Worm (Caenorhabditis elegans) whole organism, young adult: ENCODE measurements around the gene xbp-1.

Experiments
- B0261.1 ChIP-seq: sonication (generic microtip); optimal IDR thresholded peaks from 2 replicates; lab custom pipeline; 2016; ENCODE audit warnings: mild to moderate bottlenecking, missing genetic modification characterization, moderate library complexity, missing compliant biosample characterization
- D2030.7 ChIP-seq: fragments of 200-800 bp; sonication (Bioruptor generic); IDR thresholded peaks from 2 replicates; pipeline ENCODE4 v1.3.6; 2022; ENCODE audit warnings: missing genetic modification reagents, missing genetic modification characterization, missing compliant biosample characterization
- F23B12.7 ChIP-seq: sonication (generic microtip); optimal IDR thresholded peaks from 2 replicates; lab custom pipeline; 2017; ENCODE audit warnings: missing genetic modification characterization, mild to moderate bottlenecking, missing compliant biosample characterization, antibody characterized with exemption, moderate library complexity; ENCODE audit not compliant: insufficient read depth
- F55B11.4 ChIP-seq: sonication (generic microtip); optimal IDR thresholded peaks from 2 replicates; lab custom pipeline; 2016; ENCODE audit warnings: missing compliant biosample characterization, missing genetic modification characterization, borderline replicate concordance; ENCODE audit not compliant: insufficient read depth
- F57A8.1 ChIP-seq: fragments of 200-800 bp; sonication (Bioruptor generic); optimal IDR thresholded peaks from 2 replicates; lab custom pipeline; 2018; ENCODE audit warnings: mild to moderate bottlenecking, missing genetic modification characterization, moderate library complexity, missing compliant biosample characterization
- K11D2.4 ChIP-seq: fragments of 200-800 bp; sonication (Bioruptor generic); IDR thresholded peaks from 2 replicates; pipeline ENCODE4 v1.3.6; 2022; ENCODE audit warnings: missing genetic modification reagents, missing genetic modification characterization, missing compliant biosample characterization
- T26A5.8 ChIP-seq: sonication (generic microtip); optimal IDR thresholded peaks from 2 replicates; lab custom pipeline; 2016; ENCODE audit warnings: missing genetic modification characterization, missing compliant biosample characterization
- Y67H2A.10 ChIP-seq: fragments of 200-800 bp; sonication (Bioruptor generic); conservative IDR thresholded peaks from 2 replicates; pipeline ENCODE4 v1.3.6; 2022; ENCODE audit warnings: missing genetic modification reagents, missing genetic modification characterization, missing compliant biosample characterization
- Y95B8A.8 ChIP-seq: fragments of 200-800 bp; sonication (Bioruptor generic); IDR thresholded peaks from 2 replicates; pipeline ENCODE4 v1.3.6; 2022; ENCODE audit warnings: missing genetic modification reagents, missing genetic modification characterization, missing compliant biosample characterization
- aptf-3 ChIP-seq: fragments of 200-800 bp; sonication (Bioruptor generic); IDR thresholded peaks from 2 replicates; pipeline ENCODE4 v1.3.6; 2022; ENCODE audit warnings: missing genetic modification characterization, missing compliant biosample characterization
- ceh-58 ChIP-seq: fragments of 200-800 bp; sonication (Bioruptor generic); IDR thresholded peaks from 2 replicates; pipeline ENCODE4 v1.3.6; 2022; ENCODE audit warnings: missing genetic modification characterization, missing compliant biosample characterization
- ceh-91 ChIP-seq: fragments of 200-800 bp; sonication (Bioruptor generic); IDR thresholded peaks from 2 replicates; pipeline ENCODE4 v1.3.6; 2022; ENCODE audit warnings: missing genetic modification reagents, missing genetic modification characterization, missing compliant biosample characterization
- egl-44 ChIP-seq: fragments of 200-800 bp; sonication (Bioruptor generic); IDR thresholded peaks from 2 replicates; pipeline ENCODE4 v1.3.6; 2022; ENCODE audit warnings: missing genetic modification reagents, missing genetic modification characterization, missing compliant biosample characterization
- ekl-4 ChIP-seq: fragments of 200-800 bp; sonication (Bioruptor generic); IDR thresholded peaks from 2 replicates; pipeline ENCODE4 v1.3.6; 2022; ENCODE audit warnings: missing genetic modification reagents, missing genetic modification characterization, missing compliant biosample characterization
- ets-4 ChIP-seq: fragments of 200-800 bp; sonication (Bioruptor generic); optimal IDR thresholded peaks from 2 replicates; lab custom pipeline; 2018; ENCODE audit warnings: mild to moderate bottlenecking, missing genetic modification characterization, missing compliant biosample characterization
- gei-17 ChIP-seq: fragments of 200-800 bp; sonication (Bioruptor generic); optimal IDR thresholded peaks from 2 replicates; lab custom pipeline; 2018; ENCODE audit warnings: mild to moderate bottlenecking, missing genetic modification characterization, missing compliant biosample characterization
- hlh-12 ChIP-seq: sonication (generic microtip); optimal IDR thresholded peaks from 2 replicates; lab custom pipeline; 2016; ENCODE audit warnings: missing genetic modification characterization, missing compliant biosample characterization
- hmg-1.2 ChIP-seq: fragments of 200-800 bp; sonication (Bioruptor generic); IDR thresholded peaks from 2 replicates; pipeline ENCODE4 v1.3.6; 2022; ENCODE audit warnings: missing genetic modification reagents, missing genetic modification characterization, missing compliant biosample characterization
- hsf-1 ChIP-seq: fragments of 200-800 bp; sonication (Bioruptor generic); IDR thresholded peaks from 2 replicates; pipeline ENCODE4 v1.3.6; 2022; ENCODE audit warnings: missing genetic modification reagents, missing genetic modification characterization, missing compliant biosample characterization
- let-526 ChIP-seq: fragments of 200-800 bp; sonication (Bioruptor generic); IDR thresholded peaks from 2 replicates; pipeline ENCODE4 v1.3.6; 2022; ENCODE audit warnings: missing genetic modification reagents, missing genetic modification characterization, missing compliant biosample characterization
- lin-26 ChIP-seq: fragments of 200-800 bp; sonication (Bioruptor generic); IDR thresholded peaks from 2 replicates; pipeline ENCODE4 v1.3.6; 2022; ENCODE audit warnings: missing genetic modification reagents, missing genetic modification characterization, missing compliant biosample characterization
- lin-35 ChIP-seq, 3 experiments: fragments of 150-350 bp in 2 of 3; sonication (generic microtip) in 1 of 3; optimal IDR thresholded peaks; 2 replicates each; lab custom pipeline; 2014 to 2018; ENCODE audit warnings: missing biosample characterization in 3 of 3, missing genetic modification characterization in 3 of 3, missing genetic modification reagents in 3 of 3
- lin-54 ChIP-seq: fragments of 200-800 bp; sonication (Bioruptor generic); optimal IDR thresholded peaks from 2 replicates; lab custom pipeline; 2018; ENCODE audit warnings: mild to moderate bottlenecking, missing genetic modification characterization, missing compliant biosample characterization
- lir-1 ChIP-seq: fragments of 200-800 bp; sonication (Bioruptor generic); conservative IDR thresholded peaks from 2 replicates; pipeline ENCODE4 v1.3.6; 2022; ENCODE audit warnings: missing genetic modification reagents, missing genetic modification characterization, missing compliant biosample characterization
- lsl-1 ChIP-seq: fragments of 200-800 bp; sonication (Bioruptor generic); optimal IDR thresholded peaks from 2 replicates; lab custom pipeline; 2018; ENCODE audit warnings: mild to moderate bottlenecking, missing genetic modification characterization, moderate library complexity, missing compliant biosample characterization
- mel-28 ChIP-seq: sonication (generic microtip); optimal IDR thresholded peaks from 2 replicates; lab custom pipeline; 2016; ENCODE audit warnings: borderline replicate concordance, mild to moderate bottlenecking, missing genetic modification characterization, missing compliant biosample characterization
- nfyb-1 ChIP-seq: fragments of 200-800 bp; sonication (Bioruptor generic); IDR thresholded peaks from 2 replicates; pipeline ENCODE4 v1.3.6; 2022; ENCODE audit warnings: missing genetic modification reagents, missing genetic modification characterization, missing compliant biosample characterization
- nhr-80 ChIP-seq: sonication (generic microtip); optimal IDR thresholded peaks from 2 replicates; lab custom pipeline; 2016; ENCODE audit warnings: missing genetic modification characterization, missing compliant biosample characterization
- nhr-90 ChIP-seq: sonication (generic microtip); optimal IDR thresholded peaks from 2 replicates; lab custom pipeline; 2016; ENCODE audit warnings: missing genotype, mild to moderate bottlenecking, missing genetic modification characterization, missing compliant biosample characterization
- rcor-1 ChIP-seq: fragments of 200-800 bp; sonication (Bioruptor generic); IDR thresholded peaks from 2 replicates; pipeline ENCODE4 v1.3.6; 2022; ENCODE audit warnings: missing genetic modification reagents, missing genetic modification characterization, missing compliant biosample characterization
- rpc-1 ChIP-seq, 2 experiments: fragments of 150-350 bp in 1 of 2; sonication (generic microtip) in 1 of 2; optimal IDR thresholded peaks; 2 replicates each; lab custom pipeline; 2014 to 2018; ENCODE audit warnings: missing biosample characterization in 1 of 2, missing genetic modification characterization in 1 of 2, missing genetic modification reagents in 1 of 2, missing genotype in 1 of 2
- snpc-1.1 ChIP-seq: sonication (generic microtip); optimal IDR thresholded peaks from 2 replicates; lab custom pipeline; 2017; ENCODE audit warnings: missing genetic modification characterization, mild to moderate bottlenecking, missing compliant biosample characterization, antibody characterized with exemption, moderate library complexity, missing genotype, missing genetic modification reagents; ENCODE audit not compliant: insufficient read depth
- somi-1 ChIP-seq: fragments of 200-800 bp; sonication (Bioruptor generic); optimal IDR thresholded peaks from 2 replicates; lab custom pipeline; 2018; ENCODE audit warnings: mild to moderate bottlenecking, missing genetic modification characterization, missing compliant biosample characterization
- unc-130 ChIP-seq: sonication (generic microtip); optimal IDR thresholded peaks from 2 replicates; lab custom pipeline; 2016; ENCODE audit warnings: missing genetic modification reagents, missing genetic modification characterization, missing compliant biosample characterization
- xnd-1 ChIP-seq: sonication (generic microtip); optimal IDR thresholded peaks from 2 replicates; lab custom pipeline; 2016; ENCODE audit warnings: missing genotype, missing genetic modification reagents, missing genetic modification characterization, missing compliant biosample characterization
- zfh-2 ChIP-seq: fragments of 200-800 bp; sonication (Bioruptor generic); conservative IDR thresholded peaks from 2 replicates; pipeline ENCODE4 v1.3.6; 2022; ENCODE audit warnings: missing genetic modification reagents, missing genetic modification characterization, missing compliant biosample characterization
- ztf-22 ChIP-seq: fragments of 200-800 bp; sonication (Bioruptor generic); optimal IDR thresholded peaks from 2 replicates; lab custom pipeline; 2018; ENCODE audit warnings: mild to moderate bottlenecking, missing genetic modification characterization, moderate library complexity, missing compliant biosample characterization
- ztf-3 ChIP-seq: fragments of 200-800 bp; sonication (Bioruptor generic); optimal IDR thresholded peaks from 2 replicates; lab custom pipeline; 2018; ENCODE audit warnings: mild to moderate bottlenecking, missing genetic modification characterization, missing compliant biosample characterization
- ztf-6 ChIP-seq: fragments of 200-800 bp; sonication (Bioruptor generic); IDR thresholded peaks from 2 replicates; pipeline ENCODE4 v1.3.6; 2022; ENCODE audit warnings: missing genetic modification reagents, missing genetic modification characterization, missing compliant biosample characterization

The xbp-1 gene

DNA sequence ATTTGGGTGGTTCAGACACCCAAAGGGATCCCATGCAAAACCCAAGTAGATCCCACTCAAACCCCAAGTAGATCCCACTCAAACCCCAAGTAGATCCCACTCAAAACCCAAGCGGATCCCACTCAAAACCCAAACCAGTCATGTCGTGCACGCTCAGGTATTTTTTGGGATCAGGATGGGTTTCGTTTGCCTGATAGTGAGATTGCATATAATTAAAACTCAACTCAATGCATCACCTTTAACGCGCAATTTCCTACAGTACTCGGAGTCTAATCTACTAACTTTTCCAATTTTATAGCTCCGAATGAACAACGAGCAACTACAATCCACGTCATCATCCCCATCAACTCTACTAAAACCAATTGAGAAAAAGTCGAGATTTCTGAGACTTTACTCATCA, 15.6 kb downstream of the xbp-1 start, which contains the start of gene phlp-2:
TSS of gene phlp-2 (plus strand) at position 301 of the 400 bp plus-strand sequence.
- 0 out of 2 replicates have a peak, but pooled peaks have one; percentile 19 for TF ChIP-seq nfyb-1 (GFP tag; lab: Robert Waterston, UW)
- no peak for TF ChIP-seq unc-130 (GFP tag; lab: Kevin White, UChicago)

DNA sequence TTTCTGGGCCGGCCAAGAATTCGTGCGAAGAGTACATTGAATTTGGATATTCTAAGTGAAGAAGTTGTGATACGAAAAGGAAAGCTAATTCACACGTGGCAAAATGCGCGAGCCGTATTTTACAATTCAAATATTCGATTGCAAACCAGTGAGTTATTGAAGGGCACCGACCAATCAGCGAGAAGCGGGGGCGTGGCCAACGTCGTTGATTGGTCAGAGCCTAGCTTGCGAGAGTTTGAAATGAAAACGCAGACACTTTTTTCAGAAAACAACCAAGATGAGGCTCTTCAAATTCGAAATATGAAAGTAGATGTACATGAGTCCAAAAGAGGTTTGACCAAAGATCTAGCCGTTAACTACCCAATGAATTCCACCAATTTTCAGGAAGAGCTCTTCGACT, 17.1 kb downstream of the xbp-1 start:
- TF ChIP-seq lsl-1 (GFP tag; lab: Kevin White, UChicago): no peak
- no peak for TF ChIP-seq T26A5.8 (tag; lab: Kevin White, UChicago)
- TF ChIP-seq nfyb-1 (GFP tag; lab: Robert Waterston, UW): peak; percentile 94

DNA sequence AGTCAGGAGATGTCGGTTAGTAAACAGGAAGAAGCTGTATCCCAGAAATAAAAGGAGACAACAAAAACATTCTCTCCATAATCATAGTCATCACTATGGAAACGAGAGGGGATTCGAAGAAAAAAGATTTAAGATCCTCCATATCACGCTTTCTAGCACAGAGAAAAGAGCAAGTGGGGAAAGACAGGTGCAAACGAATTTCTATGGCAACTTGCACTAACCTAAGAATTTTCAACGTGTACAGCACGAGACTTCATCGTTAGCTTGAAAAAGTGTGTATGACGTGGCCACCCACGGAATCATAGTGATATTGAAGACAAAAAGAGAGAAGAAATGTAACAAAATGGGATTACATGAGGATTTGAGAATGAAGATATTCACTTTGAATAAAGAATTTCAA, 27.3 kb downstream of the xbp-1 start:
- TF ChIP-seq nfyb-1 (GFP tag; lab: Robert Waterston, UW) (no peak), D2030.7 (GFP tag; lab: Robert Waterston, UW) (no peak), Y67H2A.10 (GFP tag; lab: Robert Waterston, UW) (no peak), snpc-1.1 (tag; lab: Kevin White, UChicago) (no peak), hlh-12 (tag; lab: Kevin White, UChicago) (no peak), rpc-1 (optimal IDR thresholded peaks at IDR 0.05; lab: Kevin White, UChicago) (no peak), rpc-1 (tag; optimal IDR thresholded peaks at IDR 0.05; lab: Kevin White, UChicago) (no peak), hsf-1 (GFP tag; lab: Robert Waterston, UW) (no peak), ceh-91 (GFP tag; lab: Robert Waterston, UW) (no peak), aptf-3 (GFP tag; lab: Robert Waterston, UW) (no peak), ceh-58 (GFP tag; lab: Robert Waterston, UW) (no peak), lin-26 (GFP tag; lab: Robert Waterston, UW) (no peak), F23B12.7 (tag; lab: Kevin White, UChicago) (no peak), ztf-22 (no peak), ekl-4 (no peak), mel-28 (tag; lab: Kevin White, UChicago) (no peak), let-526 (GFP tag; lab: Robert Waterston, UW) (no peak), nhr-80 (tag; lab: Kevin White, UChicago) (no peak), T26A5.8 (tag; lab: Kevin White, UChicago) (no peak), Y95B8A.8 (GFP tag; lab: Robert Waterston, UW) (no peak)

DNA sequence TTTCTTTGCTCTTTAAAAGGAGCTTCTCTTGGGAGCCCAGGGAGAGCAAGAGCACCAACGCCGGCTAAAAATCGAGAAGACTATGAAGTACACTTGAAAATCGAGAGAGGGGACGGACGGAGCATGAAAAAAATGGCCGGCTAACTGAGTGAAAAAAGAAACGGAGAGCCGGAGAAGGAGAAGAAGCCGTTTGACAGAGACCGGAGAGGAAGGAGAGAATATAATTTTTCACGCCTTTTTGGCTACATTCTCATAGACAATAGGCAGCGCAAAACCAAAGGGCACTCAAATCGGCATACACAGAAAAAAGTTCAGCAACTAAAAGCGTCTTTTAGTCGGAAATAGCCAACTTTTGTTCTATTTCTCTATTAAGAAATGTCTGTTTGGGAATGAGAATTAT, 27.9 kb downstream of the xbp-1 start:
- TF ChIP-seq ets-4 (GFP tag; lab: Kevin White, UChicago) (no peak), F55B11.4 (tag; lab: Kevin White, UChicago) (no peak)

DNA sequence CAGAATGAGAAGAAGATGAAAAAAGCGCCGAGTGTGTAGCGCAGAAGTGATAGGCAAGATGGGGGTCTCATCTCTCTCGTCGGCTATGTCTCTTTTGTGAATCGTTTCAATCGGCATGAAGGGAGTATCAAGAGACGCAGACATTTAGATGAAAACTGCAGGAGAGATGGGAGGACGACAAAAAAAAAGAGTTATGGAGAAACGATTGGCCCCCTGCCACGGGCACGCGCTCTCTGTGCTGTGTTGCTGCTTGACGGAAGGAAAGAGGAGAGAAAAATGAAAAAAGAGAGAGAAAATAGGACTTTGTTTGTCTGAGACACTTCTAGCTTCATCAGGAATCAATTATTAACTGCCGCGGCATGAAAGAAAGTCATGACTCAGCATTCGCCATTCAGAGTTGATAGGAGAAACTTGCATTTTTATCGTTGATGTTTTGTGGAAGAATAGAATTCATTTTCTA, 30.1 kb downstream of the xbp-1 start:
- TF ChIP-seq F55B11.4 (tag; lab: Kevin White, UChicago) (no peak), F57A8.1 (no peak), lin-54 (GFP tag; lab: Kevin White, UChicago) (peak; percentile 41), xnd-1 (no peak), egl-44 (GFP tag; lab: Robert Waterston, UW) (peak; percentile 63; the same call in 1 of the 2 replicates), let-526 (GFP tag; lab: Robert Waterston, UW) (0 out of 2 replicates have a peak, but pooled peaks have one; percentile 38), zfh-2 (GFP tag; lab: Robert Waterston, UW) (peak; percentile 96), ztf-6 (GFP tag; lab: Robert Waterston, UW) (no peak), rcor-1 (GFP tag; lab: Robert Waterston, UW) (no peak), K11D2.4 (peak; percentile 77; the same call in 1 of the 2 replicates), nhr-80 (tag; lab: Kevin White, UChicago) (peak; percentile 91), lir-1 (GFP tag; lab: Robert Waterston, UW) (0 out of 2 replicates have a peak, but pooled peaks have one; percentile 38), hmg-1.2 (peak; percentile 81; the same call in 1 of the 2 replicates), F23B12.7 (tag; lab: Kevin White, UChicago) (peak; percentile 12), somi-1 (GFP tag; lab: Kevin White, UChicago) (peak; percentile 87), B0261.1 (tag; lab: Kevin White, UChicago) (no peak), ztf-3 (GFP tag; lab: Kevin White, UChicago) (peak; percentile 4), nhr-90 (tag; lab: Kevin White, UChicago) (peak; percentile 13), gei-17 (GFP tag; lab: Kevin White, UChicago) (no peak), lin-35 (GFP tag; optimal IDR thresholded peaks at IDR 0.05; lab: Kevin White, UChicago) (peak in 1 of 3 experiments; percentile 57)
